Worm (Caenorhabditis elegans) whole organism, L4/young adult: ENCODE data around the gene srg-59.

Experiments
- W03F9.2 ChIP-seq: fragments of 150-350 bp; optimal IDR thresholded peaks from 2 replicates; lab custom pipeline; 2014; ENCODE audit warnings: missing biosample characterization, missing genetic modification characterization
- dao-5 ChIP-seq: sonication (generic microtip); optimal IDR thresholded peaks from 2 replicates; lab custom pipeline; 2016; ENCODE audit warnings: missing genotype, missing genetic modification characterization, moderate library complexity, missing compliant biosample characterization
- him-1 ChIP-seq: sonication (generic microtip); optimal IDR thresholded peaks from 2 replicates; lab custom pipeline; 2016; ENCODE audit warnings: missing genotype, missing genetic modification reagents, missing genetic modification characterization, missing compliant biosample characterization

DNA sequence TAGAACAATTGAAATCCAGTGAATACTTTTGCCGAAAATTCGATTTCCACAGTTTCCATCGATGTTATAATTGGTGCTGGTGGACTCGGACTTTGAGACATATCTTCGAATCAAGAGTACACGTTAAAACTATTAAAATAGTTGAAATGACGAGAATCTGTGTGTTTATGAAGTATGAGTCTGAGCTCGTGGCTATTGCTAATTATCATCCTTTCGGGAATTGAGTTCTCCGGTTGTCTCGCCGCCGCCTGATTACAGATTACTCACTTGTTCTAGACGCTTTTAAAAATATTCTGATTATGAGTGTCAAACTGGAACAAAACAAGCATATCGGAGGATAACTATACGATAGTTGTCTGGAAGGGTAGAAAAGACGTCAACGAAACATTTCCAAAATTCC, 13.0 kb upstream of the srg-59 start, which contains the start of gene srg-56:
- TF ChIP-seq dao-5 (tag; lab: Kevin White, UChicago) (no peak), W03F9.2 (tag; lab: Kevin White, UChicago) (no peak), him-1 (tag; lab: Kevin White, UChicago) (no peak)
